Fruit fly (Drosophila melanogaster): Measurements from ENCODE around the gene fwe.

- TF ChIP-seq CG8478 (optimal IDR thresholded peaks at IDR 0.05) (no peak), CTCF (optimal IDR thresholded peaks at IDR 0.05) (no peak)
Measured at dm6 chr3L:15808022-15808421, 8.2 kb downstream of the fwe start, which contains the start of gene CG6244.
